In genomic region chr2L:11624190-11624589, dm6 we compare ENCODE assay signal across 2 fruit fly cellular contexts.
TF ChIP-seq lines count a peak whose summit lies in the region.

No protein-coding gene starts in this region.

- TF ChIP-seq CTCF in S2 (optimal IDR thresholded peaks at IDR 0.05; lab: Kevin White, UChicago) = peak; percentile 50 to 54
- TF ChIP-seq CTCF in whole organism, embryonic (GFP tag; optimal IDR thresholded peaks at IDR 0.05; lab: Kevin White, UChicago) = peak; percentile 68

TF ChIP-seq in whole organism, embryonic, 481 proteins besides CTCF, POLR2A, EP300 and RAD21:
- TF ChIP-seq Chrac-16 (GFP tag; optimal IDR thresholded peaks at IDR 0.05; lab: Kevin White, UChicago) (no peak), Dek (tag; optimal IDR thresholded peaks at IDR 0.05; lab: Kevin White, UChicago) (no peak), CG18599 (GFP tag; optimal IDR thresholded peaks at IDR 0.05; lab: Kevin White, UChicago) (no peak), CG3995 (GFP tag; optimal IDR thresholded peaks at IDR 0.05; lab: Kevin White, UChicago) (no peak), mld (GFP tag; IDR thresholded peaks at IDR 0.05; lab: Robert Waterston, UW; ENCODE audit: partially characterized antibody) (no peak), trh (GFP tag; optimal IDR thresholded peaks at IDR 0.05; lab: Kevin White, UChicago) (no peak), bigmax (GFP tag; optimal IDR thresholded peaks at IDR 0.05; lab: Kevin White, UChicago) (no peak), p53 (GFP tag; optimal IDR thresholded peaks at IDR 0.05; lab: Kevin White, UChicago) (no peak), CG8944 (GFP tag; optimal IDR thresholded peaks at IDR 0.05; lab: Kevin White, UChicago) (no peak), CG15269 (tag; optimal IDR thresholded peaks at IDR 0.05; lab: Kevin White, UChicago) (no peak), E2f2 (GFP tag; IDR thresholded peaks at IDR 0.05; lab: Robert Waterston, UW) (no peak), CG9437 (GFP tag; optimal IDR thresholded peaks at IDR 0.05; lab: Kevin White, UChicago) (no peak)
TF ChIP-seq in whole organism, embryonic: peak in this region for 0.
